Fruit fly (Drosophila melanogaster): ENCODE data around the gene CG10077.

CG10077 gene

DNA sequence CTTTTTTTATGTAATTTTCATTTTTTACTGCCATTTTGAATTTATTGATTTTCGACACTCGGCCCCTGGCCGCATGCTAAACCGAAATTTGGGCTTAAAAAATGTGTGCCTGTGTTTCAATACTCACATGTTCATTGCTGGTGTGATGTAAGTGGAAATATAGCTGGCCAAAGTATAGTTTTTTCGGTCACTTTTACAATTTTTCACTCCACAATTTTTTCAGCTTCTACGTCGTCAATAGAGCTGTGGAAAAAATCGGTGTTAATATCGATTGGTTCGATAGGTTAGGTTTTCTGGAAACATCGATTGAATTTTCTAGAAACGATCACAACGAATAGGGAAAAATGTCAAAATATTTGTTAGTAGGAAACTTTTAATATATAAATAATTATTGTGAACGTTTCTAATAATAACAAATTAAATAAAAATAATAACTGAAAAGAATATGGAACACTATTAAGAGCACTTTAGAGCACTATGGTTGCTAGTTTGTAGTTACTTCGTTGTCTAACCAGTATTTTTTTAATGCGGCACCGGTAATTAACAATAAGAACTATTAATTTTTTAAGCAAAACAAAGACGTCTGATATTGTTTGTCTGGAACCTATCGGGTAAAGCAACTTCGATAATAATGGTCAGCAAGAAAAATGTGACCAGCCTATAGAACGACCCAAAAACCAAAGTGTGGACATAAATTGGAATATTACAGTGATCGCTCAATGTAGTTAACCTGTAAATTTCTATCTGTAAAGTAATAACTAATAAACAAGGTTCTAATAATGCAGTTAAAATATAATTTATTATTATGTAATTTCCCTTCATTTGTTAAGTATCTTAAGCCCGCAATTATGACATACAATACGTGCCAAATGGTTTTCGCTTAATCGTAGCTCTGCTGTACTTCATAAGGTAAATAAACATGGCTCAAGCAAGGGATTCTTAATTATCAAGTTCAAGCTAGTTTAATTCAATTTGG is at the start of gene CG10077, which contains the start of gene CG9948:
Gene CG10077 (minus strand): TSS at position 651 of the 976 bp plus-strand sequence.
Gene CG9948 (plus strand): TSS at position 738 of the 976 bp plus-strand sequence.
- peak; percentile 89 for TF ChIP-seq noc (tag; optimal IDR thresholded peaks at IDR 0.05)

DNA sequence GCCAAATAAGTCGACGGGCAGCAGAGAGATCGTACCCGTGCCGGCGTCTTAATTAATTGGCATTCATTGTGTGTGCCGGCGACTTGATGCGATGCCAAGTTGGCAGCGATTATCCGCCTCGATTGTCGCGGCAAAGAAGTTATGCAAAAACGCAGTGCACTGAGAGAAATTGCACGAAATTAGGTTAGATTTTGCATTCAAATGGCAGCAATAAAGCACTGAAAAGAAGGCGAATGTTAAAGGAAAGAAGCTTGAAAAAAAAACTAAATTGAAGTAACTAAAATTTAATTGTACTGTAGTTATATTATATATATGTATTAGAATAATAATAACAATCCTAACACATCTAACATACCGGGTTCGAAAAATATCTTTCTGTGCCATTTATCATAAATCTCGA is 47.4 kb upstream of the CG10077 start:
- no peak for TF ChIP-seq noc (tag; optimal IDR thresholded peaks at IDR 0.05)

DNA sequence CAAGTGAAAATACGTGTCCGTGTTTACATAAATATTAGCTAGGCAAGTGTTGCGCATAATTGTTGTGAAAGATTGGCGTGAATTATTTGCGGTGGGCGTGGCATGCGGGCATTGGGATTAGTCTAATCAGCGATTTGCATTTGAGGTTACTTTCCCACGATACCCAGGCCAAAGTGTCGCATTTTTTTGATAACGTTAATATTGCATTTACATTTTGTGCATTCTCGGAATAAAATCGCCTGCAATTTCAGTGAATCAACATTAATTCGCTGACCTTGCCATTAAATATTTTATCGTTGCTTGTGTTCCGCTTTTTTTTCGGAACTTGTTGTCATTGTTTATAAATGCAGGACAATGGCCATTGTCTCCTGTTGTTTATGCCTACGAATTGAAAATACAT is 46.7 kb upstream of the CG10077 start:
- no peak for TF ChIP-seq noc (tag; optimal IDR thresholded peaks at IDR 0.05)

DNA sequence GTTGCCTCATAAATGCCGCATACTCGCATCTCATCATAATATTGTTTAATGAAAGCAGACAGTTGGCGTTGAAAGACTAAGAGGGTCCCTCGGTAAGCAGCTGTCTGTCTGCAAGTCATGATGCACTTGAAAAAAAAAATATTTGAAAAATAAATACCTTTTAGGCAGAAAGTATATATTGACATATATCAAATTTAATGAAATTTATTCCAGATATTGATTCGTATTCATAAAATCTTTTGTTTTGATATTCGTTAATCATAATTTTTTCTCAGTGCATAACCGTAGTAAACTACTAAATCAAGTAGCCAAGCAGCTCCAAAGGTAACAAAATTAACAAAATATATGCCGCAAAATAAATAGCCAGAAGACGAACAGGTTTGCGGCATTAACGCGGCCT is 46.2 kb upstream of the CG10077 start:
- TF ChIP-seq noc (tag; optimal IDR thresholded peaks at IDR 0.05), result no peak

DNA sequence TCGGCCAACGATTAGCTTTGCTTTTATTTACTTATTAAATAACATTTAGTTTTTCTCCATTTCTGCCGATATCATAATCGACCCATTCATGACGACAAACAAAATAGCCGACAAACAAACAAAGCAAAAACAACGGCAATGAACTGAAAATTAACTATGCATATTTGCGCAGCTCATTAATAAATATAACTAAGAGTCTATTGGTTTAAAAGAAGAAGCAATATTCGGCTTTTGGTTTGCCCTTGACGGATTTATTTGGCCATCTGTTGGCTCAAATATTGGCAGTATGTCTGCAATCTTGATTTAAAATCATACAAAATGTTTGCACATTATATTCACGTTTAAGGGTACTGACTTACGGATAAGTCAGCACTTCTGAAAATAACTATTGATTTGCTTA is 44.3 kb upstream of the CG10077 start:
- TF ChIP-seq noc (tag; optimal IDR thresholded peaks at IDR 0.05), result no peak

DNA sequence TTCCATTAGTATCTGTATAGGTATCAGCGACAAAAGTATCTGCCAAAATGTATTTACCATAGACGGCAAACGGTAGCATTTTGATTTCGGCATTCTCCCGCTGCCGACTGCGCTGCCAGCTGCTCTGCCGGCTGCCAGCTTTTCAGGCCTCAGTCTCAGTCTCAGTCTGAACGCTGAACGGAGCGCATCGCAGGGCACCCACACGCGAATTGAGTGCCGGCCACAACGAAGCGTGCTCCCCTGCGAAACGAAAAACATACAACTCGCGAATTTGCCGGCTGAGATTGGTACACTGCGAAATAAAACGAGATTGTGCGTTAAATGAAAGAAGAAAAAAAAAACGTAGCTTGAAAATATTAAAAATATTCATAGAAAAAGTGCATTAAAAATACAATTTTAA is 43.0 kb upstream of the CG10077 start, which contains the start of gene Mp:
Gene Mp (plus strand): TSS at position 152 of the 400 bp plus-strand sequence.
- no peak for TF ChIP-seq noc (tag; optimal IDR thresholded peaks at IDR 0.05)

DNA sequence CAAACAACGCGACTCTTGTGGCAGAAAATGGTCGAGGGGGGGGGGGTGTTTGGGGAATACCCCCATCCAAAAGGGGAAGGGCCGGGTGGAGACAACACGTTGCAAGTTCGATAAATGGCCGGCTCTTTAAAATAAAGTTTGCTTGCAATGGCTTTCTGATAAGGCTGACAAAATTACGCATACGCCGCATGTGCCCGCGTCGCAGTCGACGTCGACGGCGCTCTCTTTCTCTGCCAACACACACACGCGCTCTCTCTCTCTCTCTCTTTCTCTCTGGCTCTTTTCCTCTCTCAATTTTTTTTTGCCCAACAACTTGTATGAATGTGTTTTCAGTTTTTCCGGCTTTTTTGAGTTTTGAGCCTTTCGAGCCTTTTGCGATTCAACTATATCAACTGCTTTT is 41.7 kb upstream of the CG10077 start:
- no peak for TF ChIP-seq noc (tag; optimal IDR thresholded peaks at IDR 0.05)

DNA sequence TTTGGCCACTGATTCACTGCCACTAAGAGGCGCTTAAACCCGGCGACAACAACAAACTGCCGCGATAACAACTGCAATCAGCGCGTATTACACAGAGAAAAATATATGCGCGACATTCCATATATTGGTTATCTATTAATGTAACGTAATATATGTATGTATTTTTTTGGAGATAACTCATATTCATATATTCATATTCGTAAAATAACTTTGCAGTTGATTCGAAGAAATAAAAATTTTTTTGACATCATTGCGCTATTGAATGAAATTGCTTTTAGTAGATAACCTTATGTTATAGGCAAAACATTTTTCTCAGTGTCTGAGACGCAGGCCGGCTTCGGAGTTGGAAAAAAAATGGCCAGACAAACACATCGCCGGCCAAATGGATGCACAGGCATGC is 41.2 kb upstream of the CG10077 start:
- TF ChIP-seq noc (tag; optimal IDR thresholded peaks at IDR 0.05), result no peak

DNA sequence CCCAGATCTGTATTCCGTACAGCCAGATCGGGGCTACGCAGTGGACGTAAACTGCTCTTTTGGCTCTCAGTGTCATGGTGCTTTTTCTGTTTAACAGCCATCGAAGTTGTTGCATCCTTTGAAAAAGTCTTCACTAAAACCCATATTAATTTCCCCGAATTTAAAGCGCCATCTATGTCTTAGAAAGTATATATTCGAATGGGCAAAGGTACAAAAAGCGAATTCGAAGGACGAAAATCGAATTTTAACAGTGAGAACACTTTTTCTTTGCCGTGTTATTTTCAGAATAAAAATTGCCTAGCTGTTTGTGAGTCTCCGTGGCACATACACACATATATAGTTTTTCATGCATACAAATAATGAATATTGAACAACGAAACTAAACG is 39.7 kb upstream of the CG10077 start:
- TF ChIP-seq noc (tag; optimal IDR thresholded peaks at IDR 0.05), result no peak

DNA sequence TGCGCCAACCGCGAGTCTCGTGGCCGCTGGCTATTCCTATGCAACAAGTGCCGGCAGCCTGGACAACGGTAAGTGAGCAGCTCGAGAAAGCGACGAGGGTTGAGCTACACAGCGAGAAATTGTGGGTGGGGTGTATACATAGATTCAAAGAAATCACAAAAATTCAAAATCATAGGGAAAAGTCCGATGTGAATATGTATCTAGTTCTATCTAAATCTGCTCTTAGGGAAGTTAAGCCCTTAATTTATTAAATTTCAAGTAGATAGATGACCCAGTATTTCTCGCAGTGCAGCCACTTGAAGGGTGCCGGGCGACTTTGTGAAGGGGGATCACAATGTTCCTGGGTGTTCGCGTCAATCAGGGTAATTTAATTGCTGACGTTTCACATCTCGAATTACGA is 37.6 kb upstream of the CG10077 start:
- TF ChIP-seq noc (tag; optimal IDR thresholded peaks at IDR 0.05), result no peak

DNA sequence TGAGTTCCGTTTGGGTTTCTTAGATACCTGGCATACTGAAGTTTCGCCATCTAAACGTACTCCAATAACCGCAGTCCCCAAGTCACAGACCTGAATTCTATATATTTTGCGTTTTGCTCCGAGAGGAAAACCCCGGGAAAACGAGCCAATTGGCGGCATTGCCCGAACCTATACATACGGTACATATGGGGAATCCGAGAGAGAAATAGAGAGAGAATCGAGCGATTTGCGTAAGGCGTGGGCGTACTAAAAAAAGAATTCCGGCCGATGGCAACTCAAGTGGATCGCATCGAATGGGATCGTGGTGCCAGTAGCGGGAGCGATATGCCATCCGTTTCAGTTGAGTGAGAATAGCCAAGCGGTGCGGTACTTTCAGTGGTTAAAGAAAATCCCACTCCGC is 34.6 kb upstream of the CG10077 start, which contains the start of gene bin:
Gene bin (plus strand): TSS at position 335 of the 400 bp plus-strand sequence.
- no peak for TF ChIP-seq noc (tag; optimal IDR thresholded peaks at IDR 0.05)

DNA sequence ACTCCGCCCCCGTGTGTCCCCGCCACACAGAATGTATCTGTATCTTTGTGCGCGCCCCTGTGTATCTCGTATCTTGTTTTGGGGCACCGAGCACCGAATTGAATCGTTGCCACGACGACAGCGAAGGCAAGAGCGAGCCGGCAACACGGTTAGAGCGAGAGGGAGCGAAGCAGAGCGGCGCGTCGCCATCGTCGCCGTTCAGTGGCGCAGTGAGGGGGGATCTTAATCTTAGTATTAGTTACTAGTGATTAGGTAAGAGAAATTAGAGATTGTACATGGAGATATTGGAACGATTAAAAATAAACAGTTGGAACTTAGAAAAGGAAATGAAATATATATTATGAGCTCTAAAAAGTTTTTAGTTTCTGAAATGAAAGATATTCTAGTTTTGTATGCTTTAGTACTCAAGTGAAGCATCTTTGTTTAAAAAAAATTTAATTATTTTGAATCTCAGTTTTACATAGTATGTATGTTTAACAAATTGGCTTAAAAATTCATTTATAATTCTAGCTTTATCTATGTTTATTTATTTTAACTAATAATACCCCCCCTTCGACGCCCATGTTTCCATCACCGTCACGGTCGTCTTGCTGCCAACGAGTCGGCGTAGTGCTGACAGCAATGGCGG is 33.4 kb upstream of the CG10077 start:
- TF ChIP-seq noc (tag; optimal IDR thresholded peaks at IDR 0.05), result peak; percentile 76

DNA sequence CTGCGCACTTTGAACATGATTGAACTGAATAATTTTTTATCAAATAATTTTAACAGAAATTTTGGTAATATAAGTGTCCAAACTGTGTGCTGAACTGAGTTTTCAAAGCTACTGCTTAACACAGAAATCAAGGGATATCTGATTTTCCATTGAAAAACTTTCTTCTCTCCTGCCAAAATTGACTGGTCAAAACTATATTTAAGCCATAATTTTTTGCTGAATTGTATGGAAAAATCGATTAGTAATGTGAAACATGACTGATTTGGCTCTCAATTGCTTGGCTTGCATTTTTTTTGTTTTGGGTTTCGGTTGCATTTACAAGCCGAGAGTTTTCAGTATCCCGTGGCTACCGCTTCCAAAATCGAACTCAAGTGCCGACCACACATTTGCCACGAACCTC is 28.8 kb upstream of the CG10077 start, which contains the start of the genes CG32388 and CG43439:
Gene CG32388 (minus strand): TSS at position 101 of the 400 bp plus-strand sequence.
Gene CG43439 (minus strand): TSS at position 101 of the 400 bp plus-strand sequence.
- TF ChIP-seq noc (tag; optimal IDR thresholded peaks at IDR 0.05), result no peak

DNA sequence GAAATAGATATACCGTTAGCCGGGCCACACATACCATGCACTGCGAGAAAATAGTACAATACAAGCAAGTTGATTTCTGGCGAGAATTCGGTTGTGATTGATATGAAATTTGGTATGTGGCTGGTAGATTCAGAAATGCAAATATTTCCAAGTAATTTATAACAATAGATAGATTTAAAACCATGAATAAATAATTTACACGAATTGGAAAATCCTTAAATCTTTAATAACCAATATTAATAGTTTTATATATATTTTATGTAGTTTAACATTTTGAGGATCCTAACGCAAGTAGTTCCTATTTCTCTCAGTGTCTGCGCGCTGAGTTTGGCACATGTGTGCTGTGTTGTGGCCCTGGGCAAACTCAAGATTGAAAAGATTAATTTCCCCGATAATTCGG is 26.1 kb upstream of the CG10077 start:
- TF ChIP-seq noc (tag; optimal IDR thresholded peaks at IDR 0.05), result no peak

DNA sequence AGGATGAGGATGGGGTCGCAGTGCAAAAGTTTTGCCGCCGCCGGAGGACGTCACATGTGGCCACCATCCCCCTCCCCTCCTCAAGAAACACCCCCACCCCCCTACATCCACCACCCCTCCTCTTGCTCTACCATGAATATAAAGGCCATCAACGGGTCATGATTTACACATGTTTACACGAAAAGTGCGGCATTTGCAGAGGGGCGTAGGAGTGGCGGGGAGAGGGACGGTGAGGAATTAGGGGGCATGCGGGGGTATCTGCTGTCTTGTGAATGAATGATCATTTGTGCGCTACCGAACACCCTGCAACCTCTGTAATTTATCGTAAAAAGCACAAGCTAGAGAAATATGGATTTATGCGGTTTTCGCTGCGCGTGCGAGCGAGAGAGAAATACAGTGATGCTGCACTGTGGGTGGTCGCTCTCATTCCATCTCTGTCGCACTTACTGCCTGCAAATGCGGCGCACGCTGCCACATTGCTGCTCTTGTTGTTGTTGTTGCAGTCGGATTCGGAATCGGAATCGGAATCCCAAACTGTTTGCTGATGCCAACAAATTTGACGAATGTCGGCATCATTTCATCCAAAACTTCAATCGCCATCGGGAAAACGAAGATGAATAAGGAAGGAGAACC is 25.5 kb upstream of the CG10077 start:
- no peak for TF ChIP-seq noc (tag; optimal IDR thresholded peaks at IDR 0.05)

DNA sequence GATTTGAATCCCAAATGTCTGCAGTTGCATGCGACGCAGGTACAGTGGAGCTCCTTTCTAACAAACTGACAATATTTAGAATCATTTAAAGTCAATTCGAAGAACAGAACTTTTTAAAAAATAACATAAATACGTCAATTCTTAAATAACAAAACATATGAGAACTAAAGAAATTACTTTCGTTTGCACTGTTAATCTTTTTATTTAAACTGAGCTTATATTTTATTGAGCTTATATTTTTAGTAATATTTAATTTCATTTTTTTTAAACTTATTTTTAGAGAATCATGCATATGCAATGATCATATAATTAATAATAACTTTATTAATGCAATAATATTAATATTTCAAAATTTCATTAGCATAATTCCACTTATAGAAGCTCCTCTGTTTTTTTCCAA is 24.8 kb upstream of the CG10077 start:
- no peak for TF ChIP-seq noc (tag; optimal IDR thresholded peaks at IDR 0.05)
